Fruit fly (Drosophila melanogaster): ENCODE measurements around the gene mtrm.

The mtrm gene

DNA sequence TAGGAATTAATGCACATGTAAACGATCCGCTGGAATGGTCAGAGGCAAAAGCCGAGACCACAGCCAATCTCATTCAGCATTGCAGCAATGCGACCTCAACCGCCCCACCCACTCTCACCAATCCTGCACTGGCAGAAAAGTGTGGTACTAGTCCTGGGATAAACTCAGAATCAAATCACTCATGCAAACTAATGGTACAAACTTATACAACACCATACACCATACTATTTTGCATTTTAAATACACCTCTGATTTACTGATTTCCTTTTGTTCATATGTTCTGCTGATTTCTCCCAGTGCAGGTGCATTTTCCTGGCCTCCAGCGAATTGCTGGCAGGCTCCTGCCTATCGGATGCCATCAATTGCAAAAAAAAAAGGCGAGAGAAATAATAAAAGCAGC lies 6.2 kb downstream of the mtrm start (continued):
- TF ChIP-seq Taf1 (GFP tag; IDR thresholded peaks at IDR 0.05) (no peak), cas (GFP tag; IDR thresholded peaks at IDR 0.05) (no peak), gce (GFP tag; IDR thresholded peaks at IDR 0.05) (no peak), Sry-δ (GFP tag; optimal IDR thresholded peaks at IDR 0.05) (no peak), Hr39 (optimal IDR thresholded peaks at IDR 0.05) (no peak), Asciz (GFP tag; optimal IDR thresholded peaks at IDR 0.05) (peak; percentile 2), ssp (GFP tag; IDR thresholded peaks at IDR 0.05) (no peak), CG3407 (GFP tag; optimal IDR thresholded peaks at IDR 0.05) (peak; percentile 24), CG18262 (tag; optimal IDR thresholded peaks at IDR 0.05) (peak; percentile 25), prd (optimal IDR thresholded peaks at IDR 0.05) (no peak), prd (GFP tag; IDR thresholded peaks at IDR 0.05) (peak; percentile 53; the same call in 2 of the 3 replicates), CG16779 (GFP tag; IDR thresholded peaks at IDR 0.05) (no peak), Antp (GFP tag; optimal IDR thresholded peaks at IDR 0.05) (peak; percentile 51), D19B (GFP tag; optimal IDR thresholded peaks at IDR 0.05) (no peak), CG30020 (tag; optimal IDR thresholded peaks at IDR 0.05) (no peak), run (tag; optimal IDR thresholded peaks at IDR 0.05) (no peak), pum (GFP tag; optimal IDR thresholded peaks at IDR 0.05) (peak; percentile 17), stc (GFP tag; IDR thresholded peaks at IDR 0.05) (0 out of 2 replicates have a peak, but pooled peaks have one; percentile 17), unpg (GFP tag; optimal IDR thresholded peaks at IDR 0.05) (no peak), Hand (GFP tag; optimal IDR thresholded peaks at IDR 0.05) (no peak), pan (optimal IDR thresholded peaks at IDR 0.05) (no peak), pan (GFP tag; optimal IDR thresholded peaks at IDR 0.05 in 1 of 2, IDR thresholded peaks at IDR 0.05 in 1 of 2) (no peak), Gug (GFP tag; IDR thresholded peaks at IDR 0.05) (peak; percentile 35; the same call in 1 of the 4 replicates), CG10431 (GFP tag; optimal IDR thresholded peaks at IDR 0.05) (no peak), grn (GFP tag; optimal IDR thresholded peaks at IDR 0.05) (no peak), Neu2 (GFP tag; optimal IDR thresholded peaks at IDR 0.05; ENCODE audit: borderline replicate concordance) (no peak), CG6813 (GFP tag; optimal IDR thresholded peaks at IDR 0.05) (no peak), CG10959 (GFP tag; IDR thresholded peaks at IDR 0.05) (no peak), cato (GFP tag; optimal IDR thresholded peaks at IDR 0.05; ENCODE audit: borderline replicate concordance) (no peak), slbo (GFP tag; IDR thresholded peaks at IDR 0.05) (0 out of 2 replicates have a peak, but pooled peaks have one; percentile 20), mld (GFP tag; IDR thresholded peaks at IDR 0.05; ENCODE audit: partially characterized antibody) (no peak), bab2 (GFP tag; optimal IDR thresholded peaks at IDR 0.05) (peak; percentile 33), B-H2 (GFP tag; optimal IDR thresholded peaks at IDR 0.05) (no peak), tll (GFP tag; optimal IDR thresholded peaks at IDR 0.05) (no peak), Blimp-1 (GFP tag; optimal IDR thresholded peaks at IDR 0.05) (peak; percentile 47), CG1529 (GFP tag; optimal IDR thresholded peaks at IDR 0.05) (peak; percentile 2), trem (tag; optimal IDR thresholded peaks at IDR 0.05) (no peak), CG17359 (tag; optimal IDR thresholded peaks at IDR 0.05) (peak; percentile 37), CG3726 (GFP tag; IDR thresholded peaks at IDR 0.05) (no peak)

dm6 chr3L:8419622-8420176 lies 6.9 kb downstream of the mtrm start:
- TF ChIP-seq CG9437 (GFP tag; optimal IDR thresholded peaks at IDR 0.05) (no peak), Hr78 (GFP tag; optimal IDR thresholded peaks at IDR 0.05) (peak in 1 of 2 experiments; percentile 98), sd (tag; optimal IDR thresholded peaks at IDR 0.05) (peak; percentile 16), Drgx (GFP tag; IDR thresholded peaks at IDR 0.05) (0 out of 2 replicates have a peak, but pooled peaks have one; percentile 7), mirr (GFP tag; optimal IDR thresholded peaks at IDR 0.05) (peak; percentile 13), sr (GFP tag; IDR thresholded peaks at IDR 0.05) (no peak), CG5245 (GFP tag; optimal IDR thresholded peaks at IDR 0.05) (no peak), kni (GFP tag; optimal IDR thresholded peaks at IDR 0.05) (peak; percentile 29), chinmo (GFP tag; IDR thresholded peaks at IDR 0.05; ENCODE audit: partially characterized antibody) (0 out of 4 replicates have a peak, but pooled peaks have one; percentile 28), CG6175 (GFP tag; IDR thresholded peaks at IDR 0.05) (peak; percentile 37; the same call in 1 of the 3 replicates), CG10543 (GFP tag; optimal IDR thresholded peaks at IDR 0.05) (peak; percentile 16), CG4854 (GFP tag; optimal IDR thresholded peaks at IDR 0.05) (no peak), crol (GFP tag; IDR thresholded peaks at IDR 0.05) (peak; percentile 90), Deaf1 (tag; optimal IDR thresholded peaks at IDR 0.05) (peak; percentile 85)
